Fruit fly (Drosophila melanogaster) whole organism, adult: ENCODE results near the gene CG17065.

ENCODE experiments used
- CG11617 ChIP-seq: fragments of 200-800 bp; sonication (Bioruptor generic); optimal IDR thresholded peaks from 2 replicates; lab custom pipeline; 2017; ENCODE audit warnings: mild to moderate bottlenecking, missing biosample characterization, missing genetic modification reagents, missing genetic modification characterization
- CG12768 ChIP-seq: fragments of 200-800 bp; sonication (Bioruptor generic); optimal IDR thresholded peaks from 2 replicates; lab custom pipeline; 2017; ENCODE audit warnings: missing biosample characterization, missing genetic modification characterization, mild to moderate bottlenecking, moderate library complexity, missing genetic modification reagents
- CG7045 ChIP-seq: fragments of 200-800 bp; sonication (Bioruptor generic); optimal IDR thresholded peaks from 2 replicates; lab custom pipeline; 2017; ENCODE audit warnings: missing biosample characterization, mild to moderate bottlenecking, missing genetic modification characterization
- Mnt ChIP-seq: fragments of 200-800 bp; sonication (Bioruptor generic); optimal IDR thresholded peaks from 2 replicates; lab custom pipeline; 2016; ENCODE audit warnings: missing biosample characterization, mild to moderate bottlenecking, missing genetic modification characterization
- cnc ChIP-seq, 2 experiments: fragments of >200 bp; optimal IDR thresholded peaks; 2 replicates each; lab custom pipeline; 2017
- kay ChIP-seq: fragments of 200-800 bp; sonication (Bioruptor generic); peaks from one replicate; lab custom pipeline; 2016; ENCODE audit warnings: missing biosample characterization, missing genetic modification characterization, borderline replicate concordance
- ovo ChIP-seq: fragments of 200-800 bp; sonication (Bioruptor generic); optimal IDR thresholded peaks from 2 replicates; lab custom pipeline; 2016; ENCODE audit warnings: missing biosample characterization, missing genetic modification characterization
- pad ChIP-seq: fragments of 200-800 bp; sonication (Bioruptor generic); optimal IDR thresholded peaks from 3 replicates; lab custom pipeline; 2017; ENCODE audit warnings: missing biosample characterization, missing genetic modification characterization, mild to moderate bottlenecking, moderate library complexity, missing genetic modification reagents
- toe ChIP-seq: fragments of 200-800 bp; sonication (Bioruptor generic); optimal IDR thresholded peaks from 2 replicates; lab custom pipeline; 2016; ENCODE audit warnings: missing biosample characterization, missing genetic modification characterization

DNA sequence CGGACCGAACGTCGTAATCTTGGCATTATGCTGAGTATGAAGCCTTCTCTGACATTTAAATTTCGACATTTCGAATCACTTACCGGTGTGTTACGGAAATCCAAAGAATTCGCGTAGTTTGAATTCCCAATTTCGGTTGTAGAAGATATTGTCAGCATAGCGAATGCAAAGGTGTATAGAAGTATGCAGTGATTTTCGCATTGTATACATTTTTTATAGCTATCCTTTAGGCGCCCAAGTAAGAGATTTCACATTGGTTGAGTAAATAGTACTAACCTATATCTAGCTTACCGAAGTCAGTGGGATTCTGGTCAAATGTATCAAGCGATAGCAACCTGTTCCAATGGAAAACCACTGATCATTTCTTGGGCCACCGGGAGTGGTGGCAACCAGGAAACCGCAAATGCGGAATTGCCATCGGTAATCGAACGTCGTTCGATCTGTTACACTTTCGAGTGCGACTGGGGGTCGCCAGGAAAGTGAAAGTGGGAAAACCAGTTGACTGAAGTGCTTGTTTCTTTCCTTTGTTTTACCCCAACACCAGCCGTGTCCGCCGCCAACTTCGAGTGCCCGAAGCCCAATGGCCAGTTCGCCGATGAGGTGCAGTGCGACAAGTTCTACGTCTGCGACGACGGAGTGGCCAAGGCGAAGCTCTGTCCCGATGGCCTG, 16.3 kb downstream of the CG17065 start:
- TF ChIP-seq kay (GFP tag; lab: Kevin White, UChicago) (no peak), CG11617 (GFP tag; lab: Kevin White, UChicago) (no peak), pad (no peak), Mnt (no peak), toe (GFP tag; lab: Kevin White, UChicago) (no peak), ovo (GFP tag; lab: Kevin White, UChicago) (no peak), CG7045 (GFP tag; lab: Kevin White, UChicago) (no peak), cnc (optimal IDR thresholded peaks at IDR 0.05; lab: Kevin White, UChicago) (no peak), CG12768 (GFP tag; lab: Kevin White, UChicago) (no peak)
